Worm (Caenorhabditis elegans) whole organism, late embryonic: ENCODE data around the gene mdt-20.

Source experiments
- ama-1 ChIP-seq: fragments of 150-350 bp; optimal IDR thresholded peaks from 2 replicates; lab custom pipeline; 2014
- nhr-11 ChIP-seq: fragments of 150-350 bp; optimal IDR thresholded peaks from 2 replicates; lab custom pipeline; 2014; ENCODE audit warnings: missing biosample characterization, missing genetic modification characterization
- pag-3 ChIP-seq: sonication (generic microtip); optimal IDR thresholded peaks from 2 replicates; lab custom pipeline; 2016; ENCODE audit warnings: missing compliant biosample characterization, missing genetic modification characterization, borderline replicate concordance

- TF ChIP-seq nhr-11 (tag; lab: Kevin White, UChicago) (no peak), ama-1 (no peak), pag-3 (tag; lab: Kevin White, UChicago) (no peak)
Measured at ce11 chrIV:1207980-1208379, 20.4 kb downstream of the mdt-20 start, which contains the start of gene dsl-1.
